Fruit fly (Drosophila melanogaster): Measurements from ENCODE around the gene Polr1D.

- TF ChIP-seq CG7045 (GFP tag; optimal IDR thresholded peaks at IDR 0.05) (no peak), cic (GFP tag; optimal IDR thresholded peaks at IDR 0.05) (no peak), toe (GFP tag; optimal IDR thresholded peaks at IDR 0.05) (no peak), kay (GFP tag; ENCODE audit: borderline replicate concordance) (no peak), CG14711 (tag; optimal IDR thresholded peaks at IDR 0.05) (no peak), ovo (GFP tag; optimal IDR thresholded peaks at IDR 0.05) (no peak), Mnt (GFP tag; optimal IDR thresholded peaks at IDR 0.05) (no peak), CG11617 (GFP tag; optimal IDR thresholded peaks at IDR 0.05) (no peak), cnc (optimal IDR thresholded peaks at IDR 0.05) (no peak), Crg-1 (GFP tag; optimal IDR thresholded peaks at IDR 0.05) (no peak), Clk (GFP tag; optimal IDR thresholded peaks at IDR 0.05) (no peak), CG1620 (GFP tag; optimal IDR thresholded peaks at IDR 0.05) (no peak), CG5204 (GFP tag; optimal IDR thresholded peaks at IDR 0.05) (no peak), bab1 (GFP tag; optimal IDR thresholded peaks at IDR 0.05) (no peak)
Observed at dm6 chr2L:19109625-19110204, 25.3 kb downstream of the Polr1D start, which contains the start of gene amd.
